Worm (Caenorhabditis elegans) whole organism, mixed stage, embryonic: Measurements from ENCODE around the gene C52E4.7.

Experiments
- blmp-1 ChIP-seq: fragments of 150-350 bp; optimal IDR thresholded peaks from 2 replicates; lab custom pipeline; 2014; ENCODE audit warnings: missing biosample characterization, missing genetic modification characterization
- lin-13 ChIP-seq: fragments of 150-350 bp; optimal IDR thresholded peaks from 2 replicates; lab custom pipeline; 2014; ENCODE audit warnings: missing biosample characterization, missing genetic modification characterization
- sptf-1 ChIP-seq: sonication (generic microtip); optimal IDR thresholded peaks from 2 replicates; lab custom pipeline; 2017; ENCODE audit warnings: mild to moderate bottlenecking, missing genetic modification characterization, moderate library complexity, missing compliant biosample characterization

ce11 chrV:12024273-12024672 lies 30.2 kb downstream of the C52E4.7 start:
- no peak for TF ChIP-seq blmp-1 (tag; lab: Kevin White, UChicago)
- peak; percentile 63 for TF ChIP-seq sptf-1
- TF ChIP-seq lin-13 (tag; lab: Kevin White, UChicago), result no peak
